Fruit fly (Drosophila melanogaster) whole organism, embryonic: ENCODE results near the gene acj6.

Source experiments
- Asciz ChIP-seq: fragments of 200-800 bp; sonication (Bioruptor generic); optimal IDR thresholded peaks from 2 replicates; lab custom pipeline; 2017; ENCODE audit warnings: missing biosample characterization, mild to moderate bottlenecking, missing genetic modification characterization, missing genetic modification reagents
- Bdp1 ChIP-seq: fragments of 200-800 bp; sonication (Bioruptor generic); optimal IDR thresholded peaks from 3 replicates; lab custom pipeline; 2016; ENCODE audit warnings: missing biosample characterization, missing genetic modification characterization
- BtbVII ChIP-seq: fragments of 200-800 bp; sonication (Bioruptor generic); optimal IDR thresholded peaks from 3 replicates; lab custom pipeline; 2017; ENCODE audit warnings: missing biosample characterization, mild to moderate bottlenecking, missing genetic modification characterization
- C15 ChIP-seq: fragments of 200-800 bp; sonication (Bioruptor generic); IDR thresholded peaks from 3 replicates; pipeline ENCODE4 v1.3.6; 2022; ENCODE audit warnings: missing biosample characterization, missing genetic modification characterization
- CG10147 ChIP-seq: fragments of 200-800 bp; sonication (Bioruptor generic); optimal IDR thresholded peaks from 2 replicates; lab custom pipeline; 2019; ENCODE audit warnings: missing biosample characterization, mild to moderate bottlenecking, missing genetic modification characterization, moderate library complexity
- CG11085 ChIP-seq: fragments of 200-800 bp; sonication (Bioruptor generic); IDR thresholded peaks from 2 replicates; pipeline ENCODE4 v1.3.6; 2022; ENCODE audit warnings: missing biosample characterization, missing genetic modification characterization
- CG11093 ChIP-seq: fragments of 200-800 bp; sonication (Bioruptor generic); IDR thresholded peaks from 3 replicates; pipeline ENCODE4 v1.3.6; 2022; ENCODE audit warnings: missing biosample characterization, missing genetic modification characterization
- CG12236 ChIP-seq: fragments of 200-800 bp; sonication (Bioruptor generic); optimal IDR thresholded peaks from 2 replicates; lab custom pipeline; 2016; ENCODE audit warnings: missing biosample characterization, missing genetic modification characterization
- CG12299 ChIP-seq: fragments of 200-800 bp; sonication (Bioruptor generic); optimal IDR thresholded peaks from 2 replicates; lab custom pipeline; 2018; ENCODE audit warnings: missing biosample characterization, mild to moderate bottlenecking, missing genetic modification characterization
- CG13894 ChIP-seq: fragments of 200-800 bp; sonication (Bioruptor generic); optimal IDR thresholded peaks from 3 replicates; lab custom pipeline; 2018; ENCODE audit warnings: missing biosample characterization, mild to moderate bottlenecking, missing genetic modification characterization, moderate library complexity
- CG15073 ChIP-seq: fragments of 200-800 bp; sonication (Bioruptor generic); optimal IDR thresholded peaks from 2 replicates; lab custom pipeline; 2016; ENCODE audit warnings: missing biosample characterization, missing genetic modification characterization
- CG17359 ChIP-seq: fragments of 200-800 bp; sonication (Bioruptor generic); optimal IDR thresholded peaks from 3 replicates; lab custom pipeline; 2018; ENCODE audit warnings: missing biosample characterization, mild to moderate bottlenecking, missing genetic modification characterization, moderate library complexity
- CG17361 ChIP-seq: fragments of 200-800 bp; sonication (Bioruptor generic); IDR thresholded peaks from 3 replicates; pipeline ENCODE4 v1.3.6; 2022; ENCODE audit warnings: missing biosample characterization, missing genetic modification characterization
- CG2120 ChIP-seq: fragments of 200-800 bp; sonication (Bioruptor generic); optimal IDR thresholded peaks from 3 replicates; lab custom pipeline; 2016; ENCODE audit warnings: missing biosample characterization, missing genetic modification characterization
- CG2678 ChIP-seq: fragments of 200-800 bp; sonication (Bioruptor generic); optimal IDR thresholded peaks from 3 replicates; lab custom pipeline; 2019; ENCODE audit warnings: missing biosample characterization, mild to moderate bottlenecking, missing genetic modification characterization, moderate library complexity
- CG31365 ChIP-seq: fragments of 200-800 bp; sonication (Bioruptor generic); optimal IDR thresholded peaks from 2 replicates; lab custom pipeline; 2018; ENCODE audit warnings: missing biosample characterization, mild to moderate bottlenecking, missing genetic modification characterization
- CG3726 ChIP-seq: fragments of 200-800 bp; sonication (Bioruptor generic); IDR thresholded peaks from 3 replicates; pipeline ENCODE4, ENCODE4 v1.3.6; 2022; ENCODE audit warnings: missing biosample characterization, missing genetic modification characterization
- CG4820 ChIP-seq: fragments of 200-800 bp; sonication (Bioruptor generic); optimal IDR thresholded peaks from 3 replicates; lab custom pipeline; 2016; ENCODE audit warnings: missing biosample characterization, missing genetic modification characterization
- CG5180 ChIP-seq: fragments of 200-800 bp; sonication (Bioruptor generic); optimal IDR thresholded peaks from 3 replicates; lab custom pipeline; 2017; ENCODE audit warnings: missing biosample characterization, missing genetic modification characterization, mild to moderate bottlenecking, moderate library complexity, missing genetic modification reagents
- CG6254 ChIP-seq: fragments of 200-800 bp; sonication (Bioruptor generic); optimal IDR thresholded peaks from 3 replicates; lab custom pipeline; 2017; ENCODE audit warnings: mild to moderate bottlenecking, missing biosample characterization, missing genetic modification reagents, missing genetic modification characterization
- CG8765 ChIP-seq: fragments of 200-800 bp; sonication (Bioruptor generic); IDR thresholded peaks from 2 replicates; pipeline ENCODE4 v1.3.6; 2022; ENCODE audit warnings: missing biosample characterization, missing genetic modification characterization
- Doc3 ChIP-seq: fragments of 200-800 bp; sonication (Bioruptor generic); IDR thresholded peaks from 3 replicates; pipeline ENCODE4 v1.3.6; 2022; ENCODE audit warnings: missing biosample characterization, missing genetic modification characterization; ENCODE audit not compliant: partially characterized antibody
- HHEX ChIP-seq: fragments of 200-800 bp; sonication (Bioruptor generic); optimal IDR thresholded peaks from 3 replicates; lab custom pipeline; 2017; ENCODE audit warnings: missing biosample characterization, mild to moderate bottlenecking, missing genetic modification characterization, missing genetic modification reagents
- MESR4 ChIP-seq: fragments of 200-800 bp; sonication (Bioruptor generic); optimal IDR thresholded peaks from 2 replicates; lab custom pipeline; 2018; ENCODE audit warnings: missing biosample characterization, mild to moderate bottlenecking, missing genetic modification characterization, moderate library complexity
- Nf-YC ChIP-seq: fragments of 200-800 bp; optimal IDR thresholded peaks from 3 replicates; lab custom pipeline; 2019; ENCODE audit warnings: missing biosample characterization, mild to moderate bottlenecking, missing genetic modification characterization, moderate library complexity
- NfI ChIP-seq: fragments of 200-800 bp; sonication (Bioruptor generic); optimal IDR thresholded peaks from 3 replicates; lab custom pipeline; 2018; ENCODE audit warnings: missing biosample characterization, mild to moderate bottlenecking, missing genetic modification characterization, moderate library complexity
- Oli ChIP-seq: fragments of 200-800 bp; sonication (Bioruptor generic); optimal IDR thresholded peaks from 2 replicates; lab custom pipeline; 2018; ENCODE audit warnings: missing biosample characterization, mild to moderate bottlenecking, missing genetic modification characterization, moderate library complexity
- Pdp1 ChIP-seq, 2 experiments: fragments of 200-800 bp; sonication (Bioruptor generic); optimal IDR thresholded peaks; 3 replicates each; lab custom pipeline; 2016; ENCODE audit warnings: missing biosample characterization in 2 of 2, missing genetic modification characterization in 2 of 2, mild to moderate bottlenecking in 1 of 2, moderate library complexity in 1 of 2
- Rfx ChIP-seq: fragments of 200-800 bp; sonication (Bioruptor generic); IDR thresholded peaks from 2 replicates; pipeline ENCODE4 v1.3.6; 2022; ENCODE audit warnings: missing biosample characterization, missing genetic modification characterization
- Rx ChIP-seq: fragments of 200-800 bp; sonication (Bioruptor generic); IDR thresholded peaks from 2 replicates; pipeline ENCODE4 v1.3.6; 2022; ENCODE audit warnings: missing biosample characterization, missing genetic modification characterization
- Sin3A ChIP-seq: fragments of >200 bp; optimal IDR thresholded peaks from 2 replicates; lab custom pipeline; 2018
- Sox102F ChIP-seq: fragments of 200-800 bp; sonication (Bioruptor generic); optimal IDR thresholded peaks from 2 replicates; lab custom pipeline; 2018; ENCODE audit warnings: missing biosample characterization, mild to moderate bottlenecking, missing genetic modification characterization, moderate library complexity
- Usf ChIP-seq: fragments of 200-800 bp; sonication (Bioruptor generic); optimal IDR thresholded peaks from 2 replicates; lab custom pipeline; 2017; ENCODE audit warnings: missing genotype, missing biosample characterization, missing genetic modification characterization
- cad ChIP-seq: fragments of >200 bp; optimal IDR thresholded peaks from 2 replicates; lab custom pipeline; 2017; ENCODE audit warnings: missing biosample characterization, missing genetic modification characterization
- corto ChIP-seq: fragments of 200-800 bp; sonication (Bioruptor generic); optimal IDR thresholded peaks from 2 replicates; lab custom pipeline; 2016; ENCODE audit warnings: missing biosample characterization, mild to moderate bottlenecking, missing genetic modification characterization, moderate library complexity
- ems ChIP-seq: fragments of 200-800 bp; sonication (Bioruptor generic); optimal IDR thresholded peaks from 3 replicates; lab custom pipeline; 2016; ENCODE audit warnings: missing biosample characterization, missing genetic modification characterization
- esg ChIP-seq: fragments of 200-800 bp; sonication (Bioruptor generic); conservative IDR thresholded peaks from 2 replicates; pipeline ENCODE4 v1.3.6; 2022; ENCODE audit warnings: missing biosample characterization, missing genetic modification characterization
- fd96Cb ChIP-seq: fragments of 200-800 bp; sonication (Bioruptor generic); optimal IDR thresholded peaks from 2 replicates; lab custom pipeline; 2018; ENCODE audit warnings: missing biosample characterization, mild to moderate bottlenecking, missing genetic modification characterization, moderate library complexity
- gt ChIP-seq: fragments of 200-800 bp; sonication (Bioruptor generic); IDR thresholded peaks from 2 replicates; pipeline ENCODE4 v1.3.6; 2022; ENCODE audit warnings: missing biosample characterization, missing genetic modification characterization
- her ChIP-seq: fragments of 200-800 bp; sonication (Bioruptor generic); optimal IDR thresholded peaks from 2 replicates; lab custom pipeline; 2016; ENCODE audit warnings: missing biosample characterization, missing genetic modification characterization
- lmd ChIP-seq: fragments of 200-800 bp; sonication (Bioruptor generic); IDR thresholded peaks from 2 replicates; pipeline ENCODE4 v1.3.6; 2022; ENCODE audit warnings: missing biosample characterization, missing genetic modification characterization
- ro ChIP-seq: fragments of 200-800 bp; sonication (Bioruptor generic); IDR thresholded peaks from 2 replicates; pipeline ENCODE4 v1.3.6; 2022; ENCODE audit warnings: missing biosample characterization, missing genetic modification characterization
- row ChIP-seq: fragments of 200-800 bp; sonication (Bioruptor generic); IDR thresholded peaks from 3 replicates; pipeline ENCODE4 v1.3.6; 2022; ENCODE audit warnings: missing biosample characterization, missing genetic modification characterization
- shn ChIP-seq: fragments of 200-800 bp; sonication (Bioruptor generic); optimal IDR thresholded peaks from 3 replicates; lab custom pipeline; 2016; ENCODE audit warnings: missing biosample characterization, missing genetic modification characterization
- slp2 ChIP-seq: fragments of 200-800 bp; sonication (Bioruptor generic); optimal IDR thresholded peaks from 2 replicates; lab custom pipeline; 2016; ENCODE audit warnings: missing biosample characterization, missing genetic modification characterization
- sob ChIP-seq: fragments of 200-800 bp; sonication (Bioruptor generic); IDR thresholded peaks from 2 replicates; pipeline ENCODE4 v1.3.6; 2022; ENCODE audit warnings: missing biosample characterization, missing genetic modification characterization
- sug ChIP-seq: fragments of 200-800 bp; optimal IDR thresholded peaks from 2 replicates; lab custom pipeline; 2019; ENCODE audit warnings: missing biosample characterization, mild to moderate bottlenecking, missing genetic modification characterization, moderate library complexity
- trem ChIP-seq: fragments of 200-800 bp; optimal IDR thresholded peaks from 3 replicates; lab custom pipeline; 2019; ENCODE audit warnings: missing biosample characterization, mild to moderate bottlenecking, missing genetic modification characterization, moderate library complexity
- trh ChIP-seq: fragments of 200-800 bp; sonication (Bioruptor generic); optimal IDR thresholded peaks from 2 replicates; lab custom pipeline; 2016; ENCODE audit warnings: missing biosample characterization, missing genetic modification characterization
- usp ChIP-seq: fragments of >200 bp; optimal IDR thresholded peaks from 2 replicates; lab custom pipeline; 2017; ENCODE audit warnings: missing biosample characterization, missing genetic modification characterization

acj6 gene

dm6 chrX:15312074-15312881, 66.6 kb downstream of the acj6 start (continued):
- TF ChIP-seq MESR4 (GFP tag; lab: Kevin White, UChicago) (no peak), sug (tag; lab: Kevin White, UChicago) (no peak), CG3726 (GFP tag; lab: Robert Waterston, UW) (0 out of 3 replicates have a peak, but pooled peaks have one; percentile 16), ro (no peak), Asciz (GFP tag; lab: Kevin White, UChicago) (peak; percentile 44), CG8765 (GFP tag; lab: Robert Waterston, UW) (no peak), Nf-YC (no peak), CG31365 (tag; lab: Kevin White, UChicago) (no peak), gt (GFP tag; lab: Robert Waterston, UW) (no peak), Rfx (GFP tag; lab: Robert Waterston, UW) (peak; percentile 49), slp2 (GFP tag; lab: Kevin White, UChicago) (no peak), her (GFP tag; lab: Kevin White, UChicago) (no peak), Sin3A (lab: Kevin White, UChicago) (no peak), Sox102F (GFP tag; lab: Kevin White, UChicago) (peak; percentile 53), esg (GFP tag; lab: Robert Waterston, UW) (peak; percentile 42), Rx (GFP tag; lab: Robert Waterston, UW) (no peak), lmd (GFP tag; lab: Robert Waterston, UW) (peak; percentile 38), trh (no peak), Oli (tag; lab: Kevin White, UChicago) (peak; percentile 41), CG11085 (GFP tag; lab: Robert Waterston, UW) (no peak), Doc3 (GFP tag; lab: Robert Waterston, UW) (no peak), row (GFP tag; lab: Robert Waterston, UW) (peak; percentile 48; the same call in 1 of the 3 replicates), CG15073 (GFP tag; lab: Kevin White, UChicago) (no peak), CG12236 (no peak), cad (GFP tag; lab: Kevin White, UChicago) (no peak), CG2678 (tag; lab: Kevin White, UChicago) (peak; percentile 55), Usf (no peak), CG12299 (tag; lab: Kevin White, UChicago) (no peak), shn (GFP tag; lab: Kevin White, UChicago) (no peak), sob (GFP tag; lab: Robert Waterston, UW) (no peak), CG4820 (GFP tag; lab: Kevin White, UChicago) (peak; percentile 16), CG17361 (GFP tag; lab: Robert Waterston, UW) (peak; percentile 64), CG17359 (peak; percentile 30), CG6254 (GFP tag; lab: Kevin White, UChicago) (no peak), corto (GFP tag; lab: Kevin White, UChicago) (no peak), HHEX (GFP tag; lab: Kevin White, UChicago) (no peak), CG5180 (GFP tag; lab: Kevin White, UChicago) (peak; percentile 10), Pdp1 (GFP tag; optimal IDR thresholded peaks at IDR 0.05; lab: Kevin White, UChicago) (no peak), CG11093 (no peak), CG2120 (GFP tag; lab: Kevin White, UChicago) (no peak), NfI (GFP tag; lab: Kevin White, UChicago) (no peak), Bdp1 (no peak), trem (no peak), C15 (GFP tag; lab: Robert Waterston, UW) (no peak), fd96Cb (tag; lab: Kevin White, UChicago) (peak; percentile 37), CG10147 (GFP tag; lab: Kevin White, UChicago) (peak; percentile 10), ems (no peak), usp (no peak), BtbVII (no peak), CG13894 (tag; lab: Kevin White, UChicago) (no peak)
